Fruit fly (Drosophila melanogaster) Kc167 (cell line): Measurements from ENCODE around the gene CG31174.

ENCODE experiments used
- Myc ChIP-seq: fragments of >200 bp; optimal IDR thresholded peaks from 2 replicates; lab custom pipeline; 2017; ENCODE audit warnings: missing external identifiers
- Sin3A ChIP-seq: fragments of >200 bp; optimal IDR thresholded peaks from 2 replicates; lab custom pipeline; 2018; ENCODE audit warnings: missing external identifiers
- h ChIP-seq: fragments of >200 bp; optimal IDR thresholded peaks from 3 replicates; lab custom pipeline; 2018; ENCODE audit warnings: missing external identifiers
- insv ChIP-seq: fragments of >200 bp; optimal IDR thresholded peaks from 3 replicates; lab custom pipeline; 2018; ENCODE audit warnings: missing external identifiers
- psq ChIP-seq: fragments of >200 bp; optimal IDR thresholded peaks from 2 replicates; lab custom pipeline; 2017; ENCODE audit warnings: missing external identifiers
- ttk ChIP-seq: sonication (Bioruptor generic); optimal IDR thresholded peaks from 2 replicates; lab custom pipeline; 2017; ENCODE audit warnings: missing external identifiers

Gene CG31174

dm6 chr3R:21892450-21892849 is 23.1 kb upstream of the CG31174 start:
- TF ChIP-seq Sin3A (no peak), Myc (no peak), psq (no peak), insv (lab: Kevin White, UChicago) (no peak), h (no peak), ttk (no peak)

- TF ChIP-seq insv (lab: Kevin White, UChicago) = no peak
- no peak for TF ChIP-seq Sin3A
- no peak for TF ChIP-seq Myc
- TF ChIP-seq ttk = no peak
- no peak for TF ChIP-seq h
- TF ChIP-seq psq = no peak
These were observed 21.4 kb upstream of the CG31174 start for dm6 chr3R:21890739-21891138.

dm6 chr3R:21889945-21890344 is 20.6 kb upstream of the CG31174 start:
- TF ChIP-seq ttk (no peak), psq (no peak), Myc (no peak), Sin3A (no peak), insv (lab: Kevin White, UChicago) (no peak), h (no peak)

dm6 chr3R:21888696-21889602 is 19.6 kb upstream of the CG31174 start, which contains the start of gene CG43844:
TSS of gene CG43844 (plus strand) at chr3R:21889539.
- TF ChIP-seq Sin3A (no peak), psq (no peak), ttk (no peak), Myc (no peak), h (no peak), insv (lab: Kevin White, UChicago) (no peak)

- no peak for TF ChIP-seq Sin3A
- no peak for TF ChIP-seq h
- TF ChIP-seq psq = no peak
- no peak for TF ChIP-seq insv (lab: Kevin White, UChicago)
- TF ChIP-seq Myc = no peak
- no peak for TF ChIP-seq ttk
These were observed 18.3 kb upstream of the CG31174 start for dm6 chr3R:21887588-21888007.

dm6 chr3R:21886861-21887587 is 17.7 kb upstream of the CG31174 start, which contains the start of the genes CG6678 and dnd:
TSS of gene CG6678 (plus strand) at chr3R:21887029.
TSS of gene dnd (minus strand) at chr3R:21887355.
- TF ChIP-seq ttk (no peak), psq (no peak), Myc (no peak), insv (lab: Kevin White, UChicago) (no peak), Sin3A (no peak), h (no peak)

- TF ChIP-seq Sin3A (no peak), Myc (no peak), ttk (no peak), h (no peak), psq (no peak), insv (lab: Kevin White, UChicago) (no peak)
These were observed 16.1 kb upstream of the CG31174 start, which contains the start of gene CG17819 for dm6 chr3R:21885450-21885849. TSS of gene CG17819 (minus strand) at chr3R:21885550.

dm6 chr3R:21884354-21884753 is 15.0 kb upstream of the CG31174 start, which contains the start of gene fit:
TSS of gene fit (minus strand) at chr3R:21884454.
- no peak for TF ChIP-seq Sin3A
- no peak for TF ChIP-seq psq
- no peak for TF ChIP-seq insv (lab: Kevin White, UChicago)

- TF ChIP-seq Myc (no peak), insv (lab: Kevin White, UChicago) (no peak), h (no peak)
These were observed 11.2 kb upstream of the CG31174 start, which contains the start of gene CG31465 for dm6 chr3R:21880510-21880909. TSS of gene CG31465 (plus strand) at chr3R:21880810.

dm6 chr3R:21878473-21878872 is 9.2 kb upstream of the CG31174 start, which contains the start of gene CG34148:
TSS of gene CG34148 (minus strand) at chr3R:21878686.
- no peak for TF ChIP-seq ttk
- TF ChIP-seq Myc = no peak
- no peak for TF ChIP-seq psq
- TF ChIP-seq Sin3A = no peak
- no peak for TF ChIP-seq insv (lab: Kevin White, UChicago)
- no peak for TF ChIP-seq h

- TF ChIP-seq insv (lab: Kevin White, UChicago) (no peak), ttk (no peak), Myc (no peak), h (no peak), psq (no peak), Sin3A (no peak)
These were observed 8.3 kb upstream of the CG31174 start, which contains the start of gene P5CDh2 for dm6 chr3R:21877636-21878035. TSS of gene P5CDh2 (plus strand) at chr3R:21877936.

- no peak for TF ChIP-seq ttk
- TF ChIP-seq insv (lab: Kevin White, UChicago) = no peak
- no peak for TF ChIP-seq psq
- no peak for TF ChIP-seq Sin3A
- no peak for TF ChIP-seq h
- TF ChIP-seq Myc = no peak
These were observed 5.7 kb upstream of the CG31174 start, which contains the start of gene CG6656 for dm6 chr3R:21874982-21875466. TSS of gene CG6656 (plus strand) at chr3R:21875293.

- no peak for TF ChIP-seq h
- TF ChIP-seq Sin3A = no peak
- no peak for TF ChIP-seq psq
- TF ChIP-seq ttk = no peak
- TF ChIP-seq Myc = no peak
- no peak for TF ChIP-seq insv (lab: Kevin White, UChicago)
These were observed 4.1 kb upstream of the CG31174 start, which contains the start of gene CG31178 for dm6 chr3R:21873439-21873838. TSS of gene CG31178 (plus strand) at chr3R:21873739.
